Fruit fly (Drosophila melanogaster) whole organism, embryonic: ENCODE results near the gene CG7173.

Experiments
- Awh ChIP-seq: fragments of 200-800 bp; sonication (Bioruptor generic); IDR thresholded peaks from 2 replicates; pipeline ENCODE4, ENCODE4 v1.3.6; 2022; ENCODE audit warnings: missing biosample characterization, missing genetic modification characterization
- B-H2 ChIP-seq: fragments of 200-800 bp; sonication (Bioruptor generic); optimal IDR thresholded peaks from 2 replicates; lab custom pipeline; 2018; ENCODE audit warnings: missing biosample characterization, mild to moderate bottlenecking, missing genetic modification characterization
- Blimp-1 ChIP-seq: fragments of 200-800 bp; sonication (Bioruptor generic); optimal IDR thresholded peaks from 3 replicates; lab custom pipeline; 2018; ENCODE audit warnings: missing biosample characterization, missing genetic modification characterization, mild to moderate bottlenecking, moderate library complexity, missing genetic modification reagents
- CG11093 ChIP-seq: fragments of 200-800 bp; sonication (Bioruptor generic); IDR thresholded peaks from 3 replicates; pipeline ENCODE4 v1.3.6; 2022; ENCODE audit warnings: missing biosample characterization, missing genetic modification characterization
- CG12744 ChIP-seq: fragments of 200-800 bp; sonication (Bioruptor generic); optimal IDR thresholded peaks from 2 replicates; lab custom pipeline; 2016; ENCODE audit warnings: missing biosample characterization, missing genetic modification characterization
- CG14014 ChIP-seq: fragments of 200-800 bp; sonication (Bioruptor generic); IDR thresholded peaks from 2 replicates; pipeline ENCODE4 v1.3.6; 2022; ENCODE audit warnings: missing biosample characterization, missing genetic modification characterization
- CG15696 ChIP-seq: fragments of 200-800 bp; sonication (Bioruptor generic); optimal IDR thresholded peaks from 2 replicates; lab custom pipeline; 2019; ENCODE audit warnings: missing biosample characterization, mild to moderate bottlenecking, missing genetic modification characterization, moderate library complexity
- CG18764 ChIP-seq: fragments of 200-800 bp; sonication (Bioruptor generic); optimal IDR thresholded peaks from 3 replicates; lab custom pipeline; 2016; ENCODE audit warnings: missing biosample characterization, missing genetic modification characterization
- CG31388 ChIP-seq: fragments of 200-800 bp; sonication (Bioruptor generic); optimal IDR thresholded peaks from 2 replicates; lab custom pipeline; 2016; ENCODE audit warnings: missing biosample characterization, missing genetic modification characterization
- CG32767 ChIP-seq: fragments of 200-800 bp; sonication (Bioruptor generic); IDR thresholded peaks from 2 replicates; pipeline ENCODE4 v1.3.6; 2022; ENCODE audit warnings: missing biosample characterization, missing genetic modification characterization
- CG34422 ChIP-seq: fragments of 200-800 bp; sonication (Bioruptor generic); IDR thresholded peaks from 3 replicates; pipeline ENCODE4 v1.3.6; 2022; ENCODE audit warnings: missing biosample characterization, missing genetic modification characterization
- CG3847 ChIP-seq: fragments of 200-800 bp; sonication (Bioruptor generic); IDR thresholded peaks from 2 replicates; pipeline ENCODE4 v1.3.6; 2022; ENCODE audit warnings: missing biosample characterization, missing genetic modification characterization
- CG4424 ChIP-seq: fragments of 200-800 bp; sonication (Bioruptor generic); optimal IDR thresholded peaks from 3 replicates; lab custom pipeline; 2016; ENCODE audit warnings: missing biosample characterization, missing genetic modification characterization
- CG4617 ChIP-seq: fragments of 200-800 bp; sonication (Bioruptor generic); optimal IDR thresholded peaks from 3 replicates; lab custom pipeline; 2016; ENCODE audit warnings: missing biosample characterization, missing genetic modification characterization, borderline replicate concordance
- CG4730 ChIP-seq: fragments of 200-800 bp; sonication (Bioruptor generic); IDR thresholded peaks from 2 replicates; pipeline ENCODE4 v1.3.6; 2022; ENCODE audit warnings: missing biosample characterization, missing genetic modification characterization
- CG9609 ChIP-seq: fragments of 200-800 bp; sonication (Bioruptor generic); optimal IDR thresholded peaks from 3 replicates; lab custom pipeline; 2016; ENCODE audit warnings: missing biosample characterization, missing genetic modification characterization
- CG9932 ChIP-seq: fragments of 200-800 bp; sonication (Bioruptor generic); IDR thresholded peaks from 2 replicates; pipeline ENCODE4 v1.3.6; 2022; ENCODE audit warnings: missing biosample characterization, missing genetic modification characterization
- CTCF ChIP-seq: fragments of 200-800 bp; sonication (Bioruptor generic); optimal IDR thresholded peaks from 2 replicates; lab custom pipeline; 2017; ENCODE audit warnings: missing biosample characterization, mild to moderate bottlenecking, missing genetic modification characterization, moderate library complexity
- Dbx ChIP-seq: fragments of 200-800 bp; sonication (Bioruptor generic); IDR thresholded peaks from 3 replicates; pipeline ENCODE4 v1.3.6; 2022; ENCODE audit warnings: missing biosample characterization, missing genetic modification characterization
- E2f1 ChIP-seq: fragments of 200-800 bp; sonication (Bioruptor generic); IDR thresholded peaks from 2 replicates; pipeline ENCODE4 v1.3.6; 2022; ENCODE audit warnings: missing biosample characterization, missing genetic modification characterization
- Gsc ChIP-seq: fragments of 200-800 bp; sonication (Bioruptor generic); IDR thresholded peaks from 2 replicates; pipeline ENCODE4 v1.3.6; 2022; ENCODE audit warnings: missing biosample characterization, missing genetic modification characterization
- HmgZ ChIP-seq: fragments of 200-800 bp; sonication (Bioruptor generic); optimal IDR thresholded peaks from 2 replicates; lab custom pipeline; 2018; ENCODE audit warnings: missing biosample characterization, mild to moderate bottlenecking, missing genetic modification characterization
- Hr51 ChIP-seq, 2 experiments: fragments of 200-800 bp; sonication (Bioruptor generic); optimal IDR thresholded peaks; 2 replicates in 1 of 2; 3 replicates in 1 of 2; lab custom pipeline; 2016 to 2018; ENCODE audit warnings: missing biosample characterization in 2 of 2, missing genetic modification characterization in 2 of 2, mild to moderate bottlenecking in 1 of 2, moderate library complexity in 1 of 2
- Poxn ChIP-seq: fragments of 200-800 bp; sonication (Bioruptor generic); IDR thresholded peaks from 2 replicates; pipeline ENCODE4 v1.3.6; 2022; ENCODE audit warnings: missing biosample characterization, missing genetic modification characterization
- Ravus ChIP-seq: fragments of 200-800 bp; sonication (Bioruptor generic); IDR thresholded peaks from 2 replicates; pipeline ENCODE4 v1.3.6; 2022; ENCODE audit warnings: missing biosample characterization, missing genetic modification characterization
- Trl ChIP-seq, 3 experiments: fragments of >200 bp in 2 of 3; fragments of 200-800 bp in 1 of 3; sonication (Bioruptor generic) in 1 of 3; optimal IDR thresholded peaks; 2 replicates in 1 of 3; 3 replicates in 2 of 3; lab custom pipeline; 2016 to 2017; ENCODE audit warnings: missing biosample characterization in 1 of 3, missing genetic modification characterization in 1 of 3
- ac ChIP-seq: fragments of 200-800 bp; sonication (Bioruptor generic); optimal IDR thresholded peaks from 3 replicates; lab custom pipeline; 2017; ENCODE audit warnings: missing biosample characterization, mild to moderate bottlenecking, missing genetic modification characterization
- chinmo ChIP-seq: fragments of 200-800 bp; sonication (Bioruptor generic); IDR thresholded peaks from 4 replicates; pipeline ENCODE4 v1.3.6; 2022; ENCODE audit warnings: missing biosample characterization, missing genetic modification characterization; ENCODE audit not compliant: partially characterized antibody
- ci ChIP-seq: fragments of 200-800 bp; sonication (Bioruptor generic); IDR thresholded peaks from 3 replicates; pipeline ENCODE4 v1.3.6; 2022; ENCODE audit warnings: missing biosample characterization, missing genetic modification characterization
- dm ChIP-seq: fragments of 200-800 bp; sonication (Bioruptor generic); optimal IDR thresholded peaks from 3 replicates; lab custom pipeline; 2016; ENCODE audit warnings: missing biosample characterization, missing genetic modification characterization
- dmrt11E ChIP-seq: fragments of 200-800 bp; sonication (Bioruptor generic); optimal IDR thresholded peaks from 3 replicates; lab custom pipeline; 2018; ENCODE audit warnings: missing biosample characterization, mild to moderate bottlenecking, missing genetic modification characterization, moderate library complexity
- emc ChIP-seq: fragments of 200-800 bp; sonication (Bioruptor generic); optimal IDR thresholded peaks from 2 replicates; lab custom pipeline; 2016; ENCODE audit warnings: missing biosample characterization, missing genetic modification characterization
- en ChIP-seq: fragments of 200-800 bp; sonication (Bioruptor generic); optimal IDR thresholded peaks from 2 replicates; lab custom pipeline; 2016; ENCODE audit warnings: missing biosample characterization, missing genetic modification characterization
- ftz-f1 ChIP-seq: fragments of 200-800 bp; sonication (Bioruptor generic); optimal IDR thresholded peaks from 2 replicates; lab custom pipeline; 2016; ENCODE audit warnings: missing biosample characterization, missing genetic modification characterization
- grau ChIP-seq: fragments of 200-800 bp; optimal IDR thresholded peaks from 3 replicates; lab custom pipeline; 2019; ENCODE audit warnings: missing biosample characterization, mild to moderate bottlenecking, missing genetic modification characterization, moderate library complexity
- grn ChIP-seq: fragments of 200-800 bp; sonication (Bioruptor generic); optimal IDR thresholded peaks from 3 replicates; lab custom pipeline; 2017; ENCODE audit warnings: missing biosample characterization, missing genetic modification characterization
- gt ChIP-seq: fragments of 200-800 bp; sonication (Bioruptor generic); IDR thresholded peaks from 2 replicates; pipeline ENCODE4 v1.3.6; 2022; ENCODE audit warnings: missing biosample characterization, missing genetic modification characterization
- ind ChIP-seq: fragments of 200-800 bp; sonication (Bioruptor generic); optimal IDR thresholded peaks from 3 replicates; lab custom pipeline; 2016; ENCODE audit warnings: missing biosample characterization, missing genetic modification characterization
- jigr1 ChIP-seq: fragments of 200-800 bp; sonication (Bioruptor generic); IDR thresholded peaks from 3 replicates; pipeline ENCODE4 v1.3.6; 2022; ENCODE audit warnings: missing biosample characterization, missing genetic modification characterization
- kni ChIP-seq: fragments of 200-800 bp; sonication (Bioruptor generic); optimal IDR thresholded peaks from 3 replicates; lab custom pipeline; 2017; ENCODE audit warnings: mild to moderate bottlenecking, missing biosample characterization, missing genetic modification reagents, missing genetic modification characterization
- lbe ChIP-seq: fragments of 200-800 bp; sonication (Bioruptor generic); optimal IDR thresholded peaks from 2 replicates; lab custom pipeline; 2016; ENCODE audit warnings: missing biosample characterization, mild to moderate bottlenecking, missing genetic modification characterization
- lov ChIP-seq, 2 experiments: fragments of 200-800 bp in 1 of 2; fragments of >200 bp in 1 of 2; sonication (Bioruptor generic) in 1 of 2; IDR thresholded peaks in 1 of 2; optimal IDR thresholded peaks in 1 of 2; 2 replicates in 1 of 2; 3 replicates in 1 of 2; pipeline versions ENCODE4 v1.3.6 to Lab custom; 2017 to 2022; ENCODE audit warnings: missing biosample characterization in 1 of 2, missing genetic modification characterization in 1 of 2
- row ChIP-seq: fragments of 200-800 bp; sonication (Bioruptor generic); IDR thresholded peaks from 3 replicates; pipeline ENCODE4 v1.3.6; 2022; ENCODE audit warnings: missing biosample characterization, missing genetic modification characterization
- stc ChIP-seq: fragments of 200-800 bp; sonication (Bioruptor generic); IDR thresholded peaks from 2 replicates; pipeline ENCODE4 v1.3.6; 2022; ENCODE audit warnings: missing biosample characterization, missing genetic modification characterization
- tio ChIP-seq: fragments of 200-800 bp; sonication (Bioruptor generic); optimal IDR thresholded peaks from 2 replicates; lab custom pipeline; 2017; ENCODE audit warnings: missing biosample characterization, missing genetic modification characterization, inconsistent platforms
- tna ChIP-seq: fragments of 200-800 bp; sonication (Bioruptor generic); IDR thresholded peaks from 2 replicates; pipeline ENCODE4 v1.3.6; 2022; ENCODE audit warnings: missing biosample characterization, missing genetic modification characterization; ENCODE audit not compliant: partially characterized antibody
- trem ChIP-seq: fragments of 200-800 bp; optimal IDR thresholded peaks from 3 replicates; lab custom pipeline; 2019; ENCODE audit warnings: missing biosample characterization, mild to moderate bottlenecking, missing genetic modification characterization, moderate library complexity
- wek ChIP-seq: fragments of 200-800 bp; sonication (Bioruptor generic); optimal IDR thresholded peaks from 3 replicates; lab custom pipeline; 2018; ENCODE audit warnings: missing biosample characterization, mild to moderate bottlenecking, missing genetic modification characterization, moderate library complexity
- zen ChIP-seq: fragments of 200-800 bp; sonication (Bioruptor generic); optimal IDR thresholded peaks from 3 replicates; lab custom pipeline; 2018; ENCODE audit warnings: missing biosample characterization, mild to moderate bottlenecking, missing genetic modification characterization, moderate library complexity

Gene CG7173

dm6 chr3L:21558176-21558871, at the start of gene CG7173:
Gene CG7173, minus strand, starts transcription at chr3L:21558226.
- TF ChIP-seq Blimp-1 (GFP tag; lab: Kevin White, UChicago) (peak; percentile 90), lbe (no peak), row (GFP tag; lab: Robert Waterston, UW) (no peak), Awh (0 out of 2 replicates have a peak, but pooled peaks have one; percentile 11), dmrt11E (tag; lab: Kevin White, UChicago) (no peak), Poxn (GFP tag; lab: Robert Waterston, UW) (no peak), grau (no peak), kni (GFP tag; lab: Kevin White, UChicago) (no peak), wek (GFP tag; lab: Kevin White, UChicago) (no peak), chinmo (GFP tag; lab: Robert Waterston, UW) (no peak), grn (GFP tag; lab: Kevin White, UChicago) (peak; percentile 33), CG15696 (tag; lab: Kevin White, UChicago) (no peak)

- TF ChIP-seq trem (peak; percentile 53), CG14014 (GFP tag; lab: Robert Waterston, UW) (0 out of 2 replicates have a peak, but pooled peaks have one; percentile 42), dm (peak; percentile 31), stc (0 out of 2 replicates have a peak, but pooled peaks have one; percentile 12), ci (GFP tag; lab: Robert Waterston, UW) (peak; percentile 83), zen (peak; percentile 55), B-H2 (GFP tag; lab: Kevin White, UChicago) (no peak), CG31388 (GFP tag; lab: Kevin White, UChicago) (peak; percentile 16), Hr51 (GFP tag; optimal IDR thresholded peaks at IDR 0.05; lab: Kevin White, UChicago) (peak in 1 of 2 experiments; percentile 16), emc (GFP tag; lab: Kevin White, UChicago) (no peak), CTCF (GFP tag; lab: Kevin White, UChicago) (peak; percentile 100), tio (GFP tag; lab: Kevin White, UChicago) (peak; percentile 17), en (peak; percentile 37), CG32767 (GFP tag; lab: Robert Waterston, UW) (0 out of 2 replicates have a peak, but pooled peaks have one; percentile 34), Trl (optimal IDR thresholded peaks at IDR 0.05; lab: Kevin White, UChicago) (peak; percentile 13 to 30), Trl (GFP tag; optimal IDR thresholded peaks at IDR 0.05; lab: Kevin White, UChicago) (peak; percentile 83), CG9932 (GFP tag; lab: Robert Waterston, UW) (peak; percentile 73), CG4424 (peak; percentile 56), CG12744 (GFP tag; lab: Kevin White, UChicago) (peak; percentile 67), CG11093 (no peak), ind (GFP tag; lab: Kevin White, UChicago) (peak; percentile 42), Gsc (GFP tag; lab: Robert Waterston, UW) (no peak), CG3847 (peak; percentile 54), ac (no peak), HmgZ (tag; lab: Kevin White, UChicago) (peak; percentile 65), gt (no peak), ftz-f1 (GFP tag; lab: Kevin White, UChicago) (peak; percentile 67), lov (optimal IDR thresholded peaks at IDR 0.05; lab: Kevin White, UChicago) (no peak), lov (GFP tag; IDR thresholded peaks at IDR 0.05; lab: Robert Waterston, UW) (no peak), CG4617 (GFP tag; lab: Kevin White, UChicago) (peak; percentile 46), CG34422 (peak; percentile 61; the same call in 1 of the 3 replicates), Dbx (peak; percentile 82), jigr1 (GFP tag; lab: Robert Waterston, UW) (no peak), Ravus (GFP tag; lab: Robert Waterston, UW) (no peak), CG18764 (peak; percentile 52), CG4730 (peak; percentile 67), tna (GFP tag; lab: Robert Waterston, UW) (no peak), E2f1 (GFP tag; lab: Robert Waterston, UW) (peak; percentile 67; the same call in 1 of the 2 replicates), CG9609 (peak; percentile 49)
Observed at dm6 chr3L:21604265-21604664, 46.2 kb upstream of the CG7173 start.
